Fruit fly (Drosophila melanogaster): ENCODE data around the gene CG32263.
A peak's percentile ranks its signal among the peaks of the same experiment; 100 is the strongest.

Gene CG32263

dm6 chr3L:3760395-3760997, 50.4 kb downstream of the CG32263 start (continued):
- TF ChIP-seq tgo (GFP tag; IDR thresholded peaks at IDR 0.05), result peak; percentile 31; the same call in 1 of the 3 replicates
- TF ChIP-seq Sox100B (GFP tag; optimal IDR thresholded peaks at IDR 0.05), result peak; percentile 1
- peak; percentile 39 for TF ChIP-seq Hmr (GFP tag; optimal IDR thresholded peaks at IDR 0.05)
- peak; percentile 44; the same call in 2 of the 3 replicates for TF ChIP-seq ase (GFP tag; IDR thresholded peaks at IDR 0.05)
- no peak for TF ChIP-seq cg (GFP tag; optimal IDR thresholded peaks at IDR 0.05)
- peak; percentile 37; the same call in 1 of the 3 replicates for TF ChIP-seq CG17361 (GFP tag; IDR thresholded peaks at IDR 0.05)
- no peak for TF ChIP-seq hbn (GFP tag; IDR thresholded peaks at IDR 0.05; ENCODE audit: partially characterized antibody)
- no peak for TF ChIP-seq ab (GFP tag; optimal IDR thresholded peaks at IDR 0.05)
- no peak for TF ChIP-seq sna (GFP tag; IDR thresholded peaks at IDR 0.05; ENCODE audit: partially characterized antibody)
- no peak for TF ChIP-seq sima (GFP tag; optimal IDR thresholded peaks at IDR 0.05)
- peak; percentile 78 for TF ChIP-seq row (GFP tag; IDR thresholded peaks at IDR 0.05)
- TF ChIP-seq CG11695 (GFP tag; IDR thresholded peaks at IDR 0.05), result no peak; the same call in 2 of the 3 replicates
- TF ChIP-seq CG33213 (GFP tag; optimal IDR thresholded peaks at IDR 0.05), result no peak
- no peak for TF ChIP-seq CG4328 (GFP tag; optimal IDR thresholded peaks at IDR 0.05)
- TF ChIP-seq MESR4 (GFP tag; optimal IDR thresholded peaks at IDR 0.05), result no peak
- TF ChIP-seq CG9437 (GFP tag; optimal IDR thresholded peaks at IDR 0.05), result no peak
- TF ChIP-seq CkIIα-i1 (GFP tag; IDR thresholded peaks at IDR 0.05), result no peak
- peak; percentile 15 for TF ChIP-seq gcm2 (GFP tag; optimal IDR thresholded peaks at IDR 0.05)
- TF ChIP-seq Nf-YB (GFP tag; optimal IDR thresholded peaks at IDR 0.05), result peak; percentile 15
- TF ChIP-seq D19B (GFP tag; optimal IDR thresholded peaks at IDR 0.05), result peak; percentile 18
- 0 out of 2 replicates have a peak, but pooled peaks have one; percentile 4 for TF ChIP-seq ap (GFP tag; IDR thresholded peaks at IDR 0.05)
- TF ChIP-seq ato (GFP tag; IDR thresholded peaks at IDR 0.05; ENCODE audit: partially characterized antibody), result no peak
- no peak for TF ChIP-seq Bdp1 (GFP tag; optimal IDR thresholded peaks at IDR 0.05)
- TF ChIP-seq gem (tag; optimal IDR thresholded peaks at IDR 0.05), result peak; percentile 45
- no peak for TF ChIP-seq en (GFP tag; optimal IDR thresholded peaks at IDR 0.05)
- TF ChIP-seq usp (GFP tag; optimal IDR thresholded peaks at IDR 0.05), result no peak
- TF ChIP-seq CG9215 (GFP tag; IDR thresholded peaks at IDR 0.05), result no peak
- no peak for TF ChIP-seq peb (GFP tag; IDR thresholded peaks at IDR 0.05)
- peak; percentile 55; the same call in 1 of the 4 replicates for TF ChIP-seq chinmo (GFP tag; IDR thresholded peaks at IDR 0.05; ENCODE audit: partially characterized antibody)
- TF ChIP-seq Dip2 (GFP tag; IDR thresholded peaks at IDR 0.05), result no peak
- TF ChIP-seq Ets65A (GFP tag), result no peak
- TF ChIP-seq CG15696 (tag; optimal IDR thresholded peaks at IDR 0.05), result no peak
- TF ChIP-seq CG10462 (GFP tag; optimal IDR thresholded peaks at IDR 0.05), result no peak
- no peak for TF ChIP-seq Dref (GFP tag; IDR thresholded peaks at IDR 0.05)
- TF ChIP-seq CG33557 (GFP tag; optimal IDR thresholded peaks at IDR 0.05), result no peak
- no peak for TF ChIP-seq hth (optimal IDR thresholded peaks at IDR 0.05)
- no peak for TF ChIP-seq Adf1 (GFP tag; IDR thresholded peaks at IDR 0.05)
- no peak for TF ChIP-seq gsb-n (tag; optimal IDR thresholded peaks at IDR 0.05)
- no peak for TF ChIP-seq CG14860 (GFP tag; IDR thresholded peaks at IDR 0.05; ENCODE audit: partially characterized antibody)
- TF ChIP-seq ci (GFP tag; IDR thresholded peaks at IDR 0.05), result no peak
- TF ChIP-seq pum (GFP tag; optimal IDR thresholded peaks at IDR 0.05), result no peak
- peak; percentile 14 for TF ChIP-seq disco-r (GFP tag; optimal IDR thresholded peaks at IDR 0.05)
- no peak for TF ChIP-seq bigmax (GFP tag; optimal IDR thresholded peaks at IDR 0.05)
- TF ChIP-seq CG5245 (GFP tag; optimal IDR thresholded peaks at IDR 0.05), result no peak
- no peak for TF ChIP-seq br (optimal IDR thresholded peaks at IDR 0.05)
- peak; percentile 10 for TF ChIP-seq CG7786 (GFP tag; optimal IDR thresholded peaks at IDR 0.05)
- no peak for TF ChIP-seq CG2116 (GFP tag; optimal IDR thresholded peaks at IDR 0.05)
- peak; percentile 93 for TF ChIP-seq CG12769 (tag; optimal IDR thresholded peaks at IDR 0.05)
- no peak for TF ChIP-seq unpg (GFP tag; optimal IDR thresholded peaks at IDR 0.05)
- TF ChIP-seq CG8924 (tag; optimal IDR thresholded peaks at IDR 0.05), result peak; percentile 13
- TF ChIP-seq Ssrp (tag; optimal IDR thresholded peaks at IDR 0.05), result no peak

Measured in whole organism, embryonic.